Fruit fly (Drosophila melanogaster) whole organism, adult: ENCODE data around the gene Try29F.

Experiments
- CG11617 ChIP-seq: fragments of 200-800 bp; sonication (Bioruptor generic); optimal IDR thresholded peaks from 2 replicates; lab custom pipeline; 2017; ENCODE audit warnings: mild to moderate bottlenecking, missing biosample characterization, missing genetic modification reagents, missing genetic modification characterization
- CG12768 ChIP-seq: fragments of 200-800 bp; sonication (Bioruptor generic); optimal IDR thresholded peaks from 2 replicates; lab custom pipeline; 2017; ENCODE audit warnings: missing biosample characterization, missing genetic modification characterization, mild to moderate bottlenecking, moderate library complexity, missing genetic modification reagents
- CG14711 ChIP-seq: fragments of 200-800 bp; sonication (Bioruptor generic); optimal IDR thresholded peaks from 2 replicates; lab custom pipeline; 2018; ENCODE audit warnings: missing biosample characterization, mild to moderate bottlenecking, missing genetic modification characterization, moderate library complexity
- CG1620 ChIP-seq: fragments of 200-800 bp; sonication (Bioruptor generic); optimal IDR thresholded peaks from 2 replicates; lab custom pipeline; 2016; ENCODE audit warnings: missing biosample characterization, missing genetic modification characterization
- Clk ChIP-seq: fragments of 200-800 bp; sonication (Bioruptor generic); optimal IDR thresholded peaks from 2 replicates; lab custom pipeline; 2017; ENCODE audit warnings: missing biosample characterization, missing genetic modification characterization
- Hr96 ChIP-seq: fragments of 200-800 bp; sonication (Bioruptor generic); optimal IDR thresholded peaks from 2 replicates; lab custom pipeline; 2016; ENCODE audit warnings: missing biosample characterization, missing genetic modification characterization
- bab1 ChIP-seq: fragments of 200-800 bp; sonication (Bioruptor generic); optimal IDR thresholded peaks from 3 replicates; lab custom pipeline; 2019; ENCODE audit warnings: missing biosample characterization, mild to moderate bottlenecking, missing genetic modification characterization, moderate library complexity
- cnc ChIP-seq, 2 experiments: fragments of >200 bp; optimal IDR thresholded peaks; 2 replicates each; lab custom pipeline; 2017
- ovo ChIP-seq: fragments of 200-800 bp; sonication (Bioruptor generic); optimal IDR thresholded peaks from 2 replicates; lab custom pipeline; 2016; ENCODE audit warnings: missing biosample characterization, missing genetic modification characterization
- pad ChIP-seq: fragments of 200-800 bp; sonication (Bioruptor generic); optimal IDR thresholded peaks from 3 replicates; lab custom pipeline; 2017; ENCODE audit warnings: missing biosample characterization, missing genetic modification characterization, mild to moderate bottlenecking, moderate library complexity, missing genetic modification reagents
- toe ChIP-seq: fragments of 200-800 bp; sonication (Bioruptor generic); optimal IDR thresholded peaks from 2 replicates; lab custom pipeline; 2016; ENCODE audit warnings: missing biosample characterization, missing genetic modification characterization

DNA sequence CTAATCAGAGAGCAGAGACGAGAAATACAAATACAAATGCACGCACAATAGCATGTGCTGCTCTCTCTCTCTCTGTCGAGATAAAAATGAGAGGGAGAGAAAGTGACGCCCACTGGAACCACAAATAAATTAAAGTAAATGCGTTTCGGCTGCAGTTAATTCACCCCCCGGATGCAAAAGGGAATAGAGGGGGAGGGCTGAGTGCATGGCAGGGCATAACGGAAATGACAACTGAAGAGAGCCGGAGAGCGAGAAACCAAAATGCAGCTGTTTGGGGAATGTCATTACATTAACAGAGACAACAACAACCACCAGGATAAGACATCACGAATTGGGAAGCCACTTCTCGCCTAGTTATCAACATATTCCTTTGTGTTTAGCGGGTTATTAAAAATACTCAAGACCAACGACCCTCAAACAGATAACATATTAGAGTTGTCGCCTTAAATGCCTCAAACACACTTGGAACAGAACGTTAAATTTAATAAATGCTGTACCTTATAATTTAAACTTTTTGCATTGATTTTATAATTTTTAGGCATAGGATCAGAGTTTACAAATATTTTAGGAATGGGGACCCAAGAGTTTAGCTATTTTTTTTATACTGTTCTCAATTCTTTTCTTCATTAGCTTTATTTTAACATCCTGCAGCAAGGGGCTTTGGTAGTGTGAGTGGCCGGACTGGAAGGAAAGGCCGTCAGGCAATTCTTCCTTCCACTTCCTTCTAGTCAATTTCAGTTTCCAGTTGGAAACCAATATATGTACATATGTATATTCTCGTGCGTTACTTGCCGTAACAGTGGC, 48.2 kb upstream of the Try29F start:
- TF ChIP-seq toe (GFP tag; lab: Kevin White, UChicago), result no peak
- TF ChIP-seq ovo (GFP tag; lab: Kevin White, UChicago), result peak; percentile 66
- peak; percentile 6 for TF ChIP-seq CG11617 (GFP tag; lab: Kevin White, UChicago)
- TF ChIP-seq Clk (GFP tag; lab: Kevin White, UChicago), result no peak
- TF ChIP-seq CG14711, result no peak
- TF ChIP-seq bab1 (GFP tag; lab: Kevin White, UChicago), result no peak
- TF ChIP-seq CG1620 (GFP tag; lab: Kevin White, UChicago), result no peak
- TF ChIP-seq pad (GFP tag; lab: Kevin White, UChicago), result peak; percentile 77
- no peak for TF ChIP-seq cnc (optimal IDR thresholded peaks at IDR 0.05; lab: Kevin White, UChicago)
- TF ChIP-seq CG12768, result peak; percentile 22
- no peak for TF ChIP-seq Hr96
